Worm (Caenorhabditis elegans): Measurements from ENCODE around the gene nstp-7.

- TF ChIP-seq lin-13 (GFP tag; optimal IDR thresholded peaks at IDR 0.05) (no peak), efl-1 (optimal IDR thresholded peaks at IDR 0.05) (peak; percentile 11 to 22), efl-1 (GFP tag; optimal IDR thresholded peaks at IDR 0.05 in 1 of 2) (peak in 1 of 2 experiments; percentile 62), pag-3 (tag; optimal IDR thresholded peaks at IDR 0.05; ENCODE audit: borderline replicate concordance, insufficient read depth) (no peak), ztf-11 (tag; optimal IDR thresholded peaks at IDR 0.05) (no peak)
Observed at ce11 chrV:631832-632231, 50.1 kb downstream of the nstp-7 start.
